Worm (Caenorhabditis elegans): ENCODE measurements around the gene cyp-35D1.

Gene cyp-35D1

ce11 chrV:16068938-16069337 is at the start of gene cyp-35D1:
TSS of gene cyp-35D1 (plus strand) at chrV:16069238.
- TF ChIP-seq hlh-17 (GFP tag; optimal IDR thresholded peaks at IDR 0.05; ENCODE audit: borderline replicate concordance): no peak
- TF ChIP-seq F16B12.6 (tag; optimal IDR thresholded peaks at IDR 0.05): no peak
- no peak for TF ChIP-seq hpl-2 (GFP tag; optimal IDR thresholded peaks at IDR 0.05)
- no peak for TF ChIP-seq grh-1 (GFP tag; IDR thresholded peaks at IDR 0.05)
- TF ChIP-seq nhr-20 (tag; optimal IDR thresholded peaks at IDR 0.05): no peak
- TF ChIP-seq nhr-90 (tag; optimal IDR thresholded peaks at IDR 0.05; ENCODE audit: poor library complexity): no peak
- TF ChIP-seq nhr-12 (tag; optimal IDR thresholded peaks at IDR 0.05): no peak
- TF ChIP-seq pax-3 (tag; optimal IDR thresholded peaks at IDR 0.05): no peak
- no peak for TF ChIP-seq unc-86 (tag; optimal IDR thresholded peaks at IDR 0.05)

ce11 chrV:16020042-16020441 is 49.0 kb upstream of the cyp-35D1 start, which contains the start of gene srx-44:
TSS of gene srx-44 (plus strand) at chrV:16020342.
- TF ChIP-seq ztf-4 (tag; optimal IDR thresholded peaks at IDR 0.05) (no peak), ceh-8 (GFP tag; optimal IDR thresholded peaks at IDR 0.05) (no peak), rnt-1 (tag; optimal IDR thresholded peaks at IDR 0.05) (no peak), irx-1 (tag; optimal IDR thresholded peaks at IDR 0.05) (no peak), nhr-237 (tag; optimal IDR thresholded peaks at IDR 0.05) (no peak), efl-1 (optimal IDR thresholded peaks at IDR 0.05) (no peak), efl-1 (GFP tag; optimal IDR thresholded peaks at IDR 0.05 in 1 of 2) (no peak), fkh-8 (tag; optimal IDR thresholded peaks at IDR 0.05) (no peak), dpl-1 (GFP tag; optimal IDR thresholded peaks at IDR 0.05) (no peak), egl-13 (tag; optimal IDR thresholded peaks at IDR 0.05) (no peak), tlp-1 (tag; optimal IDR thresholded peaks at IDR 0.05) (no peak), fkh-4 (tag; optimal IDR thresholded peaks at IDR 0.05; ENCODE audit: borderline replicate concordance) (no peak), egl-27 (tag; optimal IDR thresholded peaks at IDR 0.05) (no peak), ets-5 (GFP tag; IDR thresholded peaks at IDR 0.05) (no peak), snu-23 (GFP tag; optimal IDR thresholded peaks at IDR 0.05) (no peak), unc-62 (GFP tag; optimal IDR thresholded peaks at IDR 0.05) (no peak), nhr-19 (GFP tag; conservative IDR thresholded peaks at IDR 0.05) (no peak), unc-30 (tag; optimal IDR thresholded peaks at IDR 0.05) (no peak), vab-15 (tag; optimal IDR thresholded peaks at IDR 0.05) (no peak), grh-1 (GFP tag; IDR thresholded peaks at IDR 0.05) (no peak)

ce11 chrV:16022600-16022999 is 46.4 kb upstream of the cyp-35D1 start:
- TF ChIP-seq skn-1 (tag; optimal IDR thresholded peaks at IDR 0.05): peak; percentile 25
- peak; percentile 51 for TF ChIP-seq sox-4 (tag; optimal IDR thresholded peaks at IDR 0.05)
- no peak for TF ChIP-seq aly-2 (tag; optimal IDR thresholded peaks at IDR 0.05)
- TF ChIP-seq rnt-1 (tag; optimal IDR thresholded peaks at IDR 0.05): peak; percentile 96
- no peak for TF ChIP-seq ceh-88 (GFP tag; IDR thresholded peaks at IDR 0.05)
- TF ChIP-seq dsc-1 (tag; optimal IDR thresholded peaks at IDR 0.05): peak; percentile 52
- TF ChIP-seq vab-15 (tag; optimal IDR thresholded peaks at IDR 0.05): no peak
- TF ChIP-seq swsn-7 (tag; optimal IDR thresholded peaks at IDR 0.05): peak; percentile 52
- no peak for TF ChIP-seq F16B12.6 (tag; optimal IDR thresholded peaks at IDR 0.05)
- no peak for TF ChIP-seq nhr-12 (tag; optimal IDR thresholded peaks at IDR 0.05)
- peak; percentile 92 to 95 for TF ChIP-seq efl-1 (optimal IDR thresholded peaks at IDR 0.05)
- TF ChIP-seq efl-1 (GFP tag; optimal IDR thresholded peaks at IDR 0.05 in 1 of 2): peak; percentile 92 to 99
- TF ChIP-seq blmp-1 (tag; optimal IDR thresholded peaks at IDR 0.05): no peak
- TF ChIP-seq mdl-1 (tag; optimal IDR thresholded peaks at IDR 0.05): no peak
- TF ChIP-seq pag-3 (tag; optimal IDR thresholded peaks at IDR 0.05; ENCODE audit: borderline replicate concordance, insufficient read depth): no peak
- TF ChIP-seq lsy-2 (tag; optimal IDR thresholded peaks at IDR 0.05): no peak
- peak; percentile 73 for TF ChIP-seq nhr-71 (tag; optimal IDR thresholded peaks at IDR 0.05)
- no peak for TF ChIP-seq nhr-77 (tag; optimal IDR thresholded peaks at IDR 0.05)
- TF ChIP-seq snpc-4 (tag; optimal IDR thresholded peaks at IDR 0.05): peak; percentile 68
- TF ChIP-seq lin-35 (GFP tag; optimal IDR thresholded peaks at IDR 0.05): peak; percentile 91 to 95
- TF ChIP-seq nhr-237 (tag; optimal IDR thresholded peaks at IDR 0.05): no peak
- TF ChIP-seq pqm-1 (tag; optimal IDR thresholded peaks at IDR 0.05): no peak
- no peak for TF ChIP-seq ceh-63 (GFP tag; optimal IDR thresholded peaks at IDR 0.05)
- TF ChIP-seq lin-13 (GFP tag; optimal IDR thresholded peaks at IDR 0.05): no peak
- no peak for TF ChIP-seq snu-23 (GFP tag; optimal IDR thresholded peaks at IDR 0.05)
- no peak for TF ChIP-seq lin-39 (tag; optimal IDR thresholded peaks at IDR 0.05)
- TF ChIP-seq nhr-76 (tag; optimal IDR thresholded peaks at IDR 0.05): no peak
- no peak for TF ChIP-seq fkh-8 (tag; optimal IDR thresholded peaks at IDR 0.05)
- no peak for TF ChIP-seq hlh-17 (GFP tag; optimal IDR thresholded peaks at IDR 0.05; ENCODE audit: borderline replicate concordance)
- peak; percentile 87 for TF ChIP-seq ceh-90 (tag; optimal IDR thresholded peaks at IDR 0.05)
- TF ChIP-seq nhr-20 (tag; optimal IDR thresholded peaks at IDR 0.05): peak; percentile 56
- TF ChIP-seq ztf-4 (tag; optimal IDR thresholded peaks at IDR 0.05): no peak
- TF ChIP-seq nhr-11 (tag; optimal IDR thresholded peaks at IDR 0.05): no peak
